Worm (Caenorhabditis elegans): ENCODE measurements around the gene spe-36.

The spe-36 gene

ce11 chrIV:11574331-11574730, 17.7 kb downstream of the spe-36 start:
- TF ChIP-seq gei-17 (GFP tag; optimal IDR thresholded peaks at IDR 0.05): no peak
- no peak for TF ChIP-seq B0261.1 (tag; optimal IDR thresholded peaks at IDR 0.05)
- no peak for TF ChIP-seq cebp-2 (GFP tag; IDR thresholded peaks at IDR 0.05)
- TF ChIP-seq ceh-40 (GFP tag; IDR thresholded peaks at IDR 0.05): no peak
- no peak for TF ChIP-seq lsy-27 (tag; optimal IDR thresholded peaks at IDR 0.05; ENCODE audit: borderline replicate concordance, insufficient read depth)
- no peak for TF ChIP-seq madf-6 (GFP tag; IDR thresholded peaks at IDR 0.05)
- TF ChIP-seq madf-10 (tag; optimal IDR thresholded peaks at IDR 0.05): no peak
- TF ChIP-seq Y95B8A.8 (GFP tag; IDR thresholded peaks at IDR 0.05): no peak
- TF ChIP-seq Y53G8AR.9 (GFP tag; conservative IDR thresholded peaks at IDR 0.05): no peak
- no peak for TF ChIP-seq ztf-28 (GFP tag; IDR thresholded peaks at IDR 0.05)
- TF ChIP-seq C17E4.6 (GFP tag; IDR thresholded peaks at IDR 0.05): no peak
- no peak for TF ChIP-seq hsf-1 (GFP tag; IDR thresholded peaks at IDR 0.05)
- TF ChIP-seq lin-35 (GFP tag; optimal IDR thresholded peaks at IDR 0.05): no peak
- TF ChIP-seq lin-40 (tag; optimal IDR thresholded peaks at IDR 0.05): no peak
- no peak for TF ChIP-seq ztf-25 (GFP tag; IDR thresholded peaks at IDR 0.05)
- no peak for TF ChIP-seq egl-44 (GFP tag; IDR thresholded peaks at IDR 0.05)
- TF ChIP-seq K11D2.4 (GFP tag; IDR thresholded peaks at IDR 0.05): no peak
- no peak for TF ChIP-seq ama-1 (optimal IDR thresholded peaks at IDR 0.05)
- TF ChIP-seq ama-1 (GFP tag; optimal IDR thresholded peaks at IDR 0.05): no peak
- TF ChIP-seq ztf-18 (tag; optimal IDR thresholded peaks at IDR 0.05): no peak
- no peak for TF ChIP-seq madf-3 (GFP tag; IDR thresholded peaks at IDR 0.05)

ce11 chrIV:11572524-11572923, 19.5 kb downstream of the spe-36 start:
- TF ChIP-seq ets-4 (GFP tag; optimal IDR thresholded peaks at IDR 0.05) (no peak), repo-1 (tag; optimal IDR thresholded peaks at IDR 0.05) (no peak), lsl-1 (GFP tag; optimal IDR thresholded peaks at IDR 0.05) (no peak), efl-1 (GFP tag; optimal IDR thresholded peaks at IDR 0.05) (no peak), C06A6.2 (GFP tag; conservative IDR thresholded peaks at IDR 0.05) (no peak), ztf-28 (GFP tag; IDR thresholded peaks at IDR 0.05) (no peak)

DNA sequence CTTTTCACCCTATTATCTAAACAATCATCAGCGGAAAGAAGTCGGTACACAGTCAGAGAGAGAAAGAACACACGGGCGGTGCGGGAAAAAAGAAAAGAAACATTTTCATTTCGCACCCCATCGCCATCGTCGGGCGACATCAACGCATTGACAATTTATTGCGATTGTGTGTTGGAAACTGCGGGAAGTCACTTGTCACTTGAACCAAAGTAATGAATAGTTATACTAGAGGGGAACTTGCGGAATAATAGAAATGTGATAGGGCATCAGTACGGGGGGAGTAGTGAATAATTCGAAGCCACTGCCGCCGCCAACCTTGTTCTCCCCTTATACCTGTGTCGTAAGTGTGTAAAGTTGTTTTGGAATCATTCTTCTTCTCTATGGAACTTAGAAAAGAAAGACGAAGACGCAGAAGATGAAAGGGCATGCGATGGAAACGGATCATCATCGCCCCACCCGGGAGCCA, 20.7 kb downstream of the spe-36 start:
- TF ChIP-seq sea-2 (GFP tag; IDR thresholded peaks at IDR 0.05) (no peak), nhr-179 (tag; optimal IDR thresholded peaks at IDR 0.05) (no peak), zfh-2 (GFP tag; conservative IDR thresholded peaks at IDR 0.05) (0 out of 2 replicates have a peak, but pooled peaks have one; percentile 4), ekl-4 (GFP tag; IDR thresholded peaks at IDR 0.05) (peak; percentile 18; the same call in 1 of the 2 replicates), somi-1 (GFP tag; optimal IDR thresholded peaks at IDR 0.05) (peak; percentile 2)

DNA sequence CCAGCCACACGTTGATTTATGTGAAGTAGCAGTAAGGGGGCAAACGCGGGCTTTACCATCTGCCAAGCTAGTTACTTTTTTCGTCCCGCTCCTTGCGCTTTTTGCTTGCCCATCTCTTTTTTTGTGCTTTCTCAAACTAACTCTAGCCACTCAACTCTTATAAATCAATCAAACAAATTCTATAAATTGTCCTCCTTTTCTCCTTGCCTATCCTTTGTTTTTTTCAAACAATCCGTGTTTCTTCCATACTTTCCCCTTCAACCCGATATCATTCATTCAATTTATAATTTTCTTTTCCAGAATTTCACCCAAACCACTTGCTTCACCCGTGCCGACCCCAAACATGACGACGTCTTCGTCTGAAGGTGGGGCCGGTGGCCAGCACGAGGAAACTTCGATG, 21.9 kb downstream of the spe-36 start, which contains the start of gene srgp-1:
srgp-1 (plus strand) TSS at position 301 of the 400 bp plus-strand sequence.
- TF ChIP-seq lin-40 (tag; optimal IDR thresholded peaks at IDR 0.05): no peak
- no peak for TF ChIP-seq egrh-3 (GFP tag; IDR thresholded peaks at IDR 0.05)
- TF ChIP-seq F55B11.4 (tag; optimal IDR thresholded peaks at IDR 0.05; ENCODE audit: borderline replicate concordance, insufficient read depth): no peak
- no peak for TF ChIP-seq F33H1.4 (GFP tag; IDR thresholded peaks at IDR 0.05)
- no peak for TF ChIP-seq rec-8 (tag; optimal IDR thresholded peaks at IDR 0.05)

Data from whole organism, young adult.